Worm (Caenorhabditis elegans) whole organism, young adult: ENCODE data around the gene T08A9.13.
A peak's percentile ranks its signal among the peaks of the same experiment; 100 is the strongest.

Source experiments
- B0261.1 ChIP-seq: sonication (generic microtip); optimal IDR thresholded peaks from 2 replicates; lab custom pipeline; 2016; ENCODE audit warnings: mild to moderate bottlenecking, missing genetic modification characterization, moderate library complexity, missing compliant biosample characterization
- F52B5.7 ChIP-seq: sonication (generic microtip); optimal IDR thresholded peaks from 2 replicates; lab custom pipeline; 2016; ENCODE audit warnings: mild to moderate bottlenecking, missing genetic modification characterization, missing compliant biosample characterization
- F57A8.1 ChIP-seq: fragments of 200-800 bp; sonication (Bioruptor generic); optimal IDR thresholded peaks from 2 replicates; lab custom pipeline; 2018; ENCODE audit warnings: mild to moderate bottlenecking, missing genetic modification characterization, moderate library complexity, missing compliant biosample characterization
- K12H6.12 ChIP-seq: fragments of 200-800 bp; sonication (Bioruptor generic); optimal IDR thresholded peaks from 2 replicates; lab custom pipeline; 2018; ENCODE audit warnings: mild to moderate bottlenecking, missing genetic modification characterization, missing compliant biosample characterization
- T07F8.4 ChIP-seq: sonication (generic microtip); optimal IDR thresholded peaks from 2 replicates; lab custom pipeline; 2016; ENCODE audit warnings: mild to moderate bottlenecking, missing genetic modification characterization, moderate library complexity, missing compliant biosample characterization
- Y56A3A.18 ChIP-seq: fragments of 200-800 bp; sonication (Bioruptor generic); IDR thresholded peaks from 2 replicates; pipeline ENCODE4 v1.3.6; 2022; ENCODE audit warnings: missing genetic modification reagents, missing genetic modification characterization, missing compliant biosample characterization
- ama-1 ChIP-seq, 3 experiments: fragments of 150-350 bp in 1 of 3; sonication (generic microtip) in 2 of 3; optimal IDR thresholded peaks; 2 replicates each; lab custom pipeline; 2014 to 2018; ENCODE audit warnings: missing biosample characterization in 2 of 3, missing genetic modification characterization in 2 of 3, missing genetic modification reagents in 2 of 3
- aptf-3 ChIP-seq: fragments of 200-800 bp; sonication (Bioruptor generic); IDR thresholded peaks from 2 replicates; pipeline ENCODE4 v1.3.6; 2022; ENCODE audit warnings: missing genetic modification characterization, missing compliant biosample characterization
- atf-7 ChIP-seq: sonication (generic microtip); optimal IDR thresholded peaks from 2 replicates; lab custom pipeline; 2017; ENCODE audit warnings: mild to moderate bottlenecking, missing genetic modification characterization, missing compliant biosample characterization
- attf-3 ChIP-seq: fragments of 200-800 bp; sonication (Bioruptor generic); conservative IDR thresholded peaks from 2 replicates; pipeline ENCODE4 v1.3.6; 2022; ENCODE audit warnings: missing genetic modification reagents, missing genetic modification characterization, missing compliant biosample characterization
- attf-6 ChIP-seq: fragments of 200-800 bp; sonication (Bioruptor generic); IDR thresholded peaks from 2 replicates; pipeline ENCODE4 v1.3.6; 2022; ENCODE audit warnings: missing genetic modification reagents, missing genetic modification characterization, missing compliant biosample characterization
- bed-1 ChIP-seq: fragments of 200-800 bp; sonication (Bioruptor generic); IDR thresholded peaks from 2 replicates; pipeline ENCODE4 v1.3.6; 2022; ENCODE audit warnings: missing genetic modification reagents, missing genetic modification characterization, missing compliant biosample characterization
- cebp-1 ChIP-seq, 2 experiments: fragments of 200-800 bp in 1 of 2; sonication (Bioruptor generic) in 1 of 2; sonication (generic microtip) in 1 of 2; IDR thresholded peaks in 1 of 2; optimal IDR thresholded peaks in 1 of 2; 2 replicates each; pipeline versions ENCODE4 v1.3.6 to Lab custom; 2017 to 2022; ENCODE audit warnings: missing compliant biosample characterization in 2 of 2, missing genetic modification characterization in 2 of 2, mild to moderate bottlenecking in 1 of 2, missing genetic modification reagents in 1 of 2, moderate library complexity in 1 of 2
- ceh-27 ChIP-seq: fragments of 200-800 bp; sonication (Bioruptor generic); optimal IDR thresholded peaks from 2 replicates; lab custom pipeline; 2018; ENCODE audit warnings: mild to moderate bottlenecking, missing genetic modification characterization, moderate library complexity, missing compliant biosample characterization
- ceh-40 ChIP-seq: fragments of 200-800 bp; sonication (Bioruptor generic); IDR thresholded peaks from 2 replicates; pipeline ENCODE4 v1.3.6; 2022; ENCODE audit warnings: missing genetic modification characterization, missing compliant biosample characterization
- ceh-91 ChIP-seq: fragments of 200-800 bp; sonication (Bioruptor generic); IDR thresholded peaks from 2 replicates; pipeline ENCODE4 v1.3.6; 2022; ENCODE audit warnings: missing genetic modification reagents, missing genetic modification characterization, missing compliant biosample characterization
- ekl-4 ChIP-seq: fragments of 200-800 bp; sonication (Bioruptor generic); IDR thresholded peaks from 2 replicates; pipeline ENCODE4 v1.3.6; 2022; ENCODE audit warnings: missing genetic modification reagents, missing genetic modification characterization, missing compliant biosample characterization
- fkh-3 ChIP-seq: sonication (generic microtip); optimal IDR thresholded peaks from 2 replicates; lab custom pipeline; 2016; ENCODE audit warnings: mild to moderate bottlenecking, missing genetic modification characterization, missing compliant biosample characterization
- him-1 ChIP-seq: sonication (generic microtip); optimal IDR thresholded peaks from 2 replicates; lab custom pipeline; 2016; ENCODE audit warnings: missing genotype, missing genetic modification reagents, missing genetic modification characterization, missing compliant biosample characterization
- hmg-1.2 ChIP-seq: fragments of 200-800 bp; sonication (Bioruptor generic); IDR thresholded peaks from 2 replicates; pipeline ENCODE4 v1.3.6; 2022; ENCODE audit warnings: missing genetic modification reagents, missing genetic modification characterization, missing compliant biosample characterization
- lag-1 ChIP-seq: fragments of 200-800 bp; sonication (Bioruptor generic); IDR thresholded peaks from 2 replicates; pipeline ENCODE4 v1.3.6; 2022; ENCODE audit warnings: missing genetic modification reagents, missing genetic modification characterization, missing compliant biosample characterization
- let-607 ChIP-seq, 2 experiments: fragments of 200-800 bp in 1 of 2; sonication (Bioruptor generic) in 1 of 2; sonication (generic microtip) in 1 of 2; optimal IDR thresholded peaks; 2 replicates each; lab custom pipeline; 2016 to 2018; ENCODE audit warnings: mild to moderate bottlenecking in 2 of 2, missing compliant biosample characterization in 2 of 2, missing genetic modification characterization in 2 of 2, moderate library complexity in 2 of 2, missing genotype in 1 of 2
- lin-26 ChIP-seq: fragments of 200-800 bp; sonication (Bioruptor generic); IDR thresholded peaks from 2 replicates; pipeline ENCODE4 v1.3.6; 2022; ENCODE audit warnings: missing genetic modification reagents, missing genetic modification characterization, missing compliant biosample characterization
- lin-40 ChIP-seq: sonication (generic microtip); optimal IDR thresholded peaks from 2 replicates; lab custom pipeline; 2016; ENCODE audit warnings: missing genetic modification characterization, mild to moderate bottlenecking, missing compliant biosample characterization, missing genotype, missing genetic modification reagents
- madf-10 ChIP-seq: sonication (generic microtip); optimal IDR thresholded peaks from 2 replicates; lab custom pipeline; 2016; ENCODE audit warnings: mild to moderate bottlenecking, missing genetic modification characterization, missing compliant biosample characterization
- madf-6 ChIP-seq: fragments of 200-800 bp; sonication (Bioruptor generic); IDR thresholded peaks from 2 replicates; pipeline ENCODE4 v1.3.6; 2022; ENCODE audit warnings: missing genetic modification reagents, missing genetic modification characterization, missing compliant biosample characterization
- madf-8 ChIP-seq: fragments of 200-800 bp; sonication (Bioruptor generic); conservative IDR thresholded peaks from 2 replicates; pipeline ENCODE4 v1.3.6; 2022; ENCODE audit warnings: missing genetic modification reagents, missing genetic modification characterization, missing compliant biosample characterization
- mes-4 ChIP-seq: sonication (generic microtip); optimal IDR thresholded peaks from 2 replicates; lab custom pipeline; 2016; ENCODE audit warnings: missing genotype, missing genetic modification characterization, missing compliant biosample characterization
- mxl-1 ChIP-seq: sonication (generic microtip); optimal IDR thresholded peaks from 2 replicates; lab custom pipeline; 2016; ENCODE audit warnings: missing genetic modification characterization, missing compliant biosample characterization
- nfyb-1 ChIP-seq: fragments of 200-800 bp; sonication (Bioruptor generic); IDR thresholded peaks from 2 replicates; pipeline ENCODE4 v1.3.6; 2022; ENCODE audit warnings: missing genetic modification reagents, missing genetic modification characterization, missing compliant biosample characterization
- nhr-120 ChIP-seq: fragments of 200-800 bp; sonication (Bioruptor generic); IDR thresholded peaks from 2 replicates; pipeline ENCODE4 v1.3.6; 2022; ENCODE audit warnings: missing genetic modification characterization, missing compliant biosample characterization
- nhr-179 ChIP-seq: sonication (generic microtip); optimal IDR thresholded peaks from 2 replicates; lab custom pipeline; 2016; ENCODE audit warnings: mild to moderate bottlenecking, missing genetic modification characterization, missing compliant biosample characterization
- rcor-1 ChIP-seq: fragments of 200-800 bp; sonication (Bioruptor generic); IDR thresholded peaks from 2 replicates; pipeline ENCODE4 v1.3.6; 2022; ENCODE audit warnings: missing genetic modification reagents, missing genetic modification characterization, missing compliant biosample characterization
- snpc-1.1 ChIP-seq: sonication (generic microtip); optimal IDR thresholded peaks from 2 replicates; lab custom pipeline; 2017; ENCODE audit warnings: missing genetic modification characterization, mild to moderate bottlenecking, missing compliant biosample characterization, antibody characterized with exemption, moderate library complexity, missing genotype, missing genetic modification reagents; ENCODE audit not compliant: insufficient read depth
- snpc-3.4 ChIP-seq: sonication (generic microtip); optimal IDR thresholded peaks from 2 replicates; lab custom pipeline; 2017; ENCODE audit warnings: missing genetic modification characterization, mild to moderate bottlenecking, missing compliant biosample characterization, antibody characterized with exemption, moderate library complexity, missing genotype, missing genetic modification reagents
- snpc-4 ChIP-seq, 5 experiments: fragments of 150-350 bp in 1 of 5; sonication (generic microtip) in 4 of 5; optimal IDR thresholded peaks; 2 replicates each; lab custom pipeline; 2014 to 2018; ENCODE audit warnings: missing genetic modification characterization in 5 of 5, missing biosample characterization in 3 of 5, antibody characterized with exemption in 2 of 5, mild to moderate bottlenecking in 2 of 5, missing compliant biosample characterization in 2 of 5, missing genotype in 2 of 5, moderate library complexity in 2 of 5, missing genetic modification reagents in 1 of 5
- tbp1 ChIP-seq: fragments of 200-800 bp; sonication (Bioruptor generic); optimal IDR thresholded peaks from 2 replicates; lab custom pipeline; 2018; ENCODE audit warnings: mild to moderate bottlenecking, missing genetic modification characterization, missing compliant biosample characterization
- tbx-9 ChIP-seq: sonication (generic microtip); optimal IDR thresholded peaks from 2 replicates; lab custom pipeline; 2016; ENCODE audit warnings: borderline replicate concordance, missing genetic modification characterization, inconsistent platforms, missing compliant biosample characterization
- tlf-1 ChIP-seq: fragments of 200-800 bp; sonication (Bioruptor generic); optimal IDR thresholded peaks from 2 replicates; lab custom pipeline; 2018; ENCODE audit warnings: mild to moderate bottlenecking, missing genetic modification characterization, missing compliant biosample characterization
- ztf-18 ChIP-seq: sonication (generic microtip); optimal IDR thresholded peaks from 2 replicates; lab custom pipeline; 2016; ENCODE audit warnings: missing genotype, mild to moderate bottlenecking, missing genetic modification characterization, missing compliant biosample characterization
- ztf-25 ChIP-seq: fragments of 200-800 bp; sonication (Bioruptor generic); IDR thresholded peaks from 2 replicates; pipeline ENCODE4 v1.3.6; 2022; ENCODE audit warnings: missing genetic modification reagents, missing genetic modification characterization, missing compliant biosample characterization

The T08A9.13 gene

ce11 chrX:7328065-7328564 lies 5.9 kb upstream of the T08A9.13 start:
- TF ChIP-seq snpc-3.4 (tag; lab: Kevin White, UChicago) = no peak
- no peak for TF ChIP-seq atf-7 (tag; lab: Kevin White, UChicago)
- no peak for TF ChIP-seq lin-40
- no peak for TF ChIP-seq attf-3

- TF ChIP-seq K12H6.12 (tag; lab: Kevin White, UChicago) = peak; percentile 26
- no peak for TF ChIP-seq ztf-25
Measured at ce11 chrX:7326967-7327651, 4.9 kb upstream of the T08A9.13 start, which contains the start of gene sng-1. TSS of gene sng-1 (plus strand) at chrX:7327601.

ce11 chrX:7323604-7324003 lies 1.4 kb upstream of the T08A9.13 start:
- TF ChIP-seq nfyb-1 (peak; percentile 75), madf-8 (no peak), aptf-3 (GFP tag; lab: Robert Waterston, UW) (no peak), bed-1 (GFP tag; lab: Robert Waterston, UW) (0 out of 2 replicates have a peak, but pooled peaks have one; percentile 69), ekl-4 (GFP tag; lab: Robert Waterston, UW) (peak; percentile 37; the same call in 1 of the 2 replicates), attf-6 (GFP tag; lab: Robert Waterston, UW) (0 out of 2 replicates have a peak, but pooled peaks have one; percentile 47), cebp-1 (GFP tag; IDR thresholded peaks at IDR 0.05; lab: Robert Waterston, UW) (no peak), cebp-1 (tag; optimal IDR thresholded peaks at IDR 0.05; lab: Kevin White, UChicago) (peak; percentile 59), nhr-120 (GFP tag; lab: Robert Waterston, UW) (no peak), ztf-25 (peak; percentile 71; the same call in 1 of the 2 replicates), T07F8.4 (tag; lab: Kevin White, UChicago) (peak; percentile 4), tbx-9 (tag; lab: Kevin White, UChicago) (no peak), hmg-1.2 (GFP tag; lab: Robert Waterston, UW) (peak; percentile 71), lag-1 (no peak), F52B5.7 (tag; lab: Kevin White, UChicago) (peak; percentile 17), mes-4 (no peak), F57A8.1 (GFP tag; lab: Kevin White, UChicago) (peak; percentile 8), nhr-179 (peak; percentile 63), ceh-91 (GFP tag; lab: Robert Waterston, UW) (0 out of 2 replicates have a peak, but pooled peaks have one; percentile 27), ama-1 (optimal IDR thresholded peaks at IDR 0.05; lab: Kevin White, UChicago) (no peak), ama-1 (GFP tag; optimal IDR thresholded peaks at IDR 0.05; lab: Kevin White, UChicago) (peak in 1 of 2 experiments; percentile 25), tlf-1 (GFP tag; lab: Kevin White, UChicago) (peak; percentile 23), fkh-3 (tag; lab: Kevin White, UChicago) (peak; percentile 14), snpc-4 (GFP tag; optimal IDR thresholded peaks at IDR 0.05; lab: Kevin White, UChicago) (peak; percentile 77), snpc-4 (tag; optimal IDR thresholded peaks at IDR 0.05; lab: Kevin White, UChicago) (peak in 3 of 4 experiments; percentile 62 to 80 (median 79)), ceh-27 (GFP tag; lab: Kevin White, UChicago) (peak; percentile 11), ceh-40 (GFP tag; lab: Robert Waterston, UW) (peak; percentile 88), him-1 (peak; percentile 80), Y56A3A.18 (peak; percentile 82), snpc-1.1 (tag; lab: Kevin White, UChicago) (peak; percentile 82), B0261.1 (tag; lab: Kevin White, UChicago) (peak; percentile 88), madf-10 (tag; lab: Kevin White, UChicago) (peak; percentile 50), mxl-1 (peak; percentile 66), ztf-18 (tag; lab: Kevin White, UChicago) (peak; percentile 61), let-607 (tag; optimal IDR thresholded peaks at IDR 0.05; lab: Kevin White, UChicago) (peak in 1 of 2 experiments; percentile 8), madf-6 (peak; percentile 39; the same call in 1 of the 2 replicates), lin-26 (GFP tag; lab: Robert Waterston, UW) (peak; percentile 88), tbp1 (GFP tag; lab: Kevin White, UChicago) (peak; percentile 93), rcor-1 (peak; percentile 60)
